Fruit fly (Drosophila melanogaster) whole organism, embryonic: Measurements from ENCODE around the gene CG46310.

ENCODE experiments used
- Bteb2 ChIP-seq: fragments of 200-800 bp; sonication (Bioruptor generic); optimal IDR thresholded peaks from 2 replicates; lab custom pipeline; 2016; ENCODE audit warnings: missing biosample characterization, missing genetic modification characterization
- CG1024 ChIP-seq: fragments of 200-800 bp; sonication (Bioruptor generic); IDR thresholded peaks from 2 replicates; pipeline ENCODE4 v1.3.6; 2022; ENCODE audit warnings: missing biosample characterization, missing genetic modification characterization
- CG11696 ChIP-seq: fragments of 200-800 bp; sonication (Bioruptor generic); IDR thresholded peaks from 2 replicates; pipeline ENCODE4 v1.3.6; 2022; ENCODE audit warnings: missing biosample characterization, missing genetic modification characterization
- CG12769 ChIP-seq: fragments of 200-800 bp; sonication (Bioruptor generic); optimal IDR thresholded peaks from 2 replicates; lab custom pipeline; 2019; ENCODE audit warnings: missing biosample characterization, mild to moderate bottlenecking, missing genetic modification characterization, moderate library complexity
- CG12942 ChIP-seq: fragments of 200-800 bp; sonication (Bioruptor generic); optimal IDR thresholded peaks from 3 replicates; lab custom pipeline; 2016; ENCODE audit warnings: missing biosample characterization, missing genetic modification characterization
- CG13123 ChIP-seq: fragments of 200-800 bp; sonication (Bioruptor generic); optimal IDR thresholded peaks from 2 replicates; lab custom pipeline; 2016; ENCODE audit warnings: missing biosample characterization, missing genetic modification characterization
- CG14860 ChIP-seq: fragments of 200-800 bp; sonication (Bioruptor generic); IDR thresholded peaks from 3 replicates; pipeline ENCODE4 v1.3.6; 2022; ENCODE audit warnings: missing biosample characterization, missing genetic modification characterization; ENCODE audit not compliant: partially characterized antibody
- CG1529 ChIP-seq: fragments of 200-800 bp; sonication (Bioruptor generic); optimal IDR thresholded peaks from 3 replicates; lab custom pipeline; 2018; ENCODE audit warnings: missing biosample characterization, missing genetic modification characterization
- CG15514 ChIP-seq: fragments of 200-800 bp; sonication (Bioruptor generic); optimal IDR thresholded peaks from 3 replicates; lab custom pipeline; 2017; ENCODE audit warnings: missing biosample characterization, missing genetic modification characterization, mild to moderate bottlenecking, moderate library complexity, missing genetic modification reagents
- CG16779 ChIP-seq: fragments of 200-800 bp; sonication (Bioruptor generic); IDR thresholded peaks from 2 replicates; pipeline ENCODE4 v1.3.6; 2022; ENCODE audit warnings: missing biosample characterization, missing genetic modification characterization
- CG17328 ChIP-seq: fragments of 200-800 bp; sonication (Bioruptor generic); IDR thresholded peaks from 2 replicates; pipeline ENCODE4 v1.3.6; 2022; ENCODE audit warnings: missing biosample characterization, missing genetic modification characterization
- CG17359 ChIP-seq: fragments of 200-800 bp; sonication (Bioruptor generic); optimal IDR thresholded peaks from 3 replicates; lab custom pipeline; 2018; ENCODE audit warnings: missing biosample characterization, mild to moderate bottlenecking, missing genetic modification characterization, moderate library complexity
- CG17802 ChIP-seq: fragments of 200-800 bp; sonication (Bioruptor generic); optimal IDR thresholded peaks from 2 replicates; lab custom pipeline; 2018; ENCODE audit warnings: missing biosample characterization, mild to moderate bottlenecking, missing genetic modification characterization, moderate library complexity
- CG18262 ChIP-seq: fragments of 200-800 bp; optimal IDR thresholded peaks from 3 replicates; lab custom pipeline; 2019; ENCODE audit warnings: missing biosample characterization, mild to moderate bottlenecking, missing genetic modification characterization, moderate library complexity
- CG30020 ChIP-seq: fragments of 200-800 bp; optimal IDR thresholded peaks from 2 replicates; lab custom pipeline; 2019; ENCODE audit warnings: missing biosample characterization, mild to moderate bottlenecking, missing genetic modification characterization, moderate library complexity
- CG4404 ChIP-seq: fragments of 200-800 bp; sonication (Bioruptor generic); IDR thresholded peaks from 2 replicates; pipeline ENCODE4 v1.3.6; 2022; ENCODE audit warnings: missing biosample characterization, missing genetic modification characterization
- CG4424 ChIP-seq: fragments of 200-800 bp; sonication (Bioruptor generic); optimal IDR thresholded peaks from 3 replicates; lab custom pipeline; 2016; ENCODE audit warnings: missing biosample characterization, missing genetic modification characterization
- CG5245 ChIP-seq: fragments of 200-800 bp; sonication (Bioruptor generic); optimal IDR thresholded peaks from 3 replicates; lab custom pipeline; 2016; ENCODE audit warnings: missing biosample characterization, missing genetic modification characterization
- CG6791 ChIP-seq: fragments of 200-800 bp; sonication (Bioruptor generic); IDR thresholded peaks from 3 replicates; pipeline ENCODE4 v1.3.6; 2022; ENCODE audit warnings: missing biosample characterization, missing genetic modification characterization; ENCODE audit not compliant: partially characterized antibody
- CG7372 ChIP-seq: fragments of 200-800 bp; sonication (Bioruptor generic); IDR thresholded peaks from 2 replicates; pipeline ENCODE4 v1.3.6; 2022; ENCODE audit warnings: missing biosample characterization, missing genetic modification characterization
- CG7987 ChIP-seq: fragments of 200-800 bp; sonication (Bioruptor generic); optimal IDR thresholded peaks from 2 replicates; lab custom pipeline; 2018; ENCODE audit warnings: missing biosample characterization, mild to moderate bottlenecking, missing genetic modification characterization, moderate library complexity
- CG9817 ChIP-seq: fragments of 200-800 bp; sonication (Bioruptor generic); optimal IDR thresholded peaks from 2 replicates; lab custom pipeline; 2018; ENCODE audit warnings: missing biosample characterization, mild to moderate bottlenecking, missing genetic modification characterization, moderate library complexity
- CG9876 ChIP-seq: fragments of 200-800 bp; sonication (Bioruptor generic); optimal IDR thresholded peaks from 2 replicates; lab custom pipeline; 2016; ENCODE audit warnings: missing biosample characterization, missing genetic modification characterization
- Doc3 ChIP-seq: fragments of 200-800 bp; sonication (Bioruptor generic); IDR thresholded peaks from 3 replicates; pipeline ENCODE4 v1.3.6; 2022; ENCODE audit warnings: missing biosample characterization, missing genetic modification characterization; ENCODE audit not compliant: partially characterized antibody
- Dref ChIP-seq: fragments of 200-800 bp; sonication (Bioruptor generic); IDR thresholded peaks from 2 replicates; pipeline ENCODE4 v1.3.6; 2022; ENCODE audit warnings: missing biosample characterization, missing genetic modification characterization
- Drgx ChIP-seq: fragments of 200-800 bp; sonication (Bioruptor generic); IDR thresholded peaks from 2 replicates; pipeline ENCODE4 v1.3.6; 2022; ENCODE audit warnings: missing biosample characterization, missing genetic modification characterization
- HLH4C ChIP-seq: fragments of 200-800 bp; sonication (Bioruptor generic); IDR thresholded peaks from 3 replicates; pipeline ENCODE4 v1.3.6; 2022; ENCODE audit warnings: missing biosample characterization, missing genetic modification characterization; ENCODE audit not compliant: partially characterized antibody
- Jarid2 ChIP-seq: fragments of 200-800 bp; sonication (Bioruptor generic); optimal IDR thresholded peaks from 3 replicates; lab custom pipeline; 2017; ENCODE audit warnings: mild to moderate bottlenecking, missing biosample characterization, missing genetic modification reagents, missing genetic modification characterization
- Mad ChIP-seq: fragments of 200-800 bp; sonication (Bioruptor generic); optimal IDR thresholded peaks from 2 replicates; lab custom pipeline; 2016; ENCODE audit warnings: missing biosample characterization, missing genetic modification characterization
- Pdp1 ChIP-seq, 2 experiments: fragments of 200-800 bp; sonication (Bioruptor generic); optimal IDR thresholded peaks; 3 replicates each; lab custom pipeline; 2016; ENCODE audit warnings: missing biosample characterization in 2 of 2, missing genetic modification characterization in 2 of 2, mild to moderate bottlenecking in 1 of 2, moderate library complexity in 1 of 2
- Sox102F ChIP-seq: fragments of 200-800 bp; sonication (Bioruptor generic); optimal IDR thresholded peaks from 2 replicates; lab custom pipeline; 2018; ENCODE audit warnings: missing biosample characterization, mild to moderate bottlenecking, missing genetic modification characterization, moderate library complexity
- TFAM ChIP-seq: fragments of 200-800 bp; sonication (Bioruptor generic); optimal IDR thresholded peaks from 2 replicates; lab custom pipeline; 2017; ENCODE audit warnings: missing biosample characterization, missing genetic modification characterization, inconsistent platforms
- Vsx1 ChIP-seq: fragments of 200-800 bp; sonication (Bioruptor generic); optimal IDR thresholded peaks from 2 replicates; lab custom pipeline; 2017; ENCODE audit warnings: missing biosample characterization, mild to moderate bottlenecking, missing genetic modification characterization, missing genetic modification reagents
- YL-1 ChIP-seq: fragments of 200-800 bp; sonication (Bioruptor generic); optimal IDR thresholded peaks from 3 replicates; lab custom pipeline; 2017; ENCODE audit warnings: missing biosample characterization, mild to moderate bottlenecking, missing genetic modification characterization
- aop ChIP-seq: fragments of 200-800 bp; sonication (Bioruptor generic); IDR thresholded peaks from 2 replicates; pipeline ENCODE4 v1.3.6; 2022; ENCODE audit warnings: missing biosample characterization, missing genetic modification characterization
- ash1 ChIP-seq: fragments of 200-800 bp; sonication (Bioruptor generic); optimal IDR thresholded peaks from 2 replicates; lab custom pipeline; 2018; ENCODE audit warnings: missing biosample characterization, mild to moderate bottlenecking, missing genetic modification characterization
- chm ChIP-seq: fragments of 200-800 bp; sonication (Bioruptor generic); IDR thresholded peaks from 2 replicates; pipeline ENCODE4 v1.3.6; 2022; ENCODE audit warnings: missing biosample characterization, missing genetic modification characterization
- crp ChIP-seq, 2 experiments: fragments of 200-800 bp; sonication (Bioruptor generic); optimal IDR thresholded peaks; 2 replicates in 1 of 2; 3 replicates in 1 of 2; lab custom pipeline; 2017; ENCODE audit warnings: missing biosample characterization in 2 of 2, missing genetic modification characterization in 2 of 2, mild to moderate bottlenecking in 1 of 2, moderate library complexity in 1 of 2
- dan ChIP-seq: fragments of 200-800 bp; sonication (Bioruptor generic); IDR thresholded peaks from 2 replicates; pipeline ENCODE4 v1.3.6; 2022; ENCODE audit warnings: missing biosample characterization, missing genetic modification characterization
- gfzf ChIP-seq: fragments of 200-800 bp; sonication (Bioruptor generic); optimal IDR thresholded peaks from 2 replicates; lab custom pipeline; 2016; ENCODE audit warnings: missing biosample characterization, mild to moderate bottlenecking, missing genetic modification characterization, moderate library complexity
- gsb ChIP-seq: fragments of 200-800 bp; sonication (Bioruptor generic); IDR thresholded peaks from 2 replicates; pipeline ENCODE4 v1.3.6; 2022; ENCODE audit warnings: missing biosample characterization, missing genetic modification characterization
- kah ChIP-seq: fragments of 200-800 bp; sonication (Bioruptor generic); optimal IDR thresholded peaks from 2 replicates; lab custom pipeline; 2018; ENCODE audit warnings: missing biosample characterization, mild to moderate bottlenecking, missing genetic modification characterization
- luna ChIP-seq: fragments of 200-800 bp; sonication (Bioruptor generic); optimal IDR thresholded peaks from 2 replicates; lab custom pipeline; 2016; ENCODE audit warnings: missing biosample characterization, missing genetic modification characterization
- pzg ChIP-seq: fragments of 200-800 bp; sonication (Bioruptor generic); optimal IDR thresholded peaks from 3 replicates; lab custom pipeline; 2018; ENCODE audit warnings: missing biosample characterization, mild to moderate bottlenecking, missing genetic modification characterization, moderate library complexity
- sc ChIP-seq, 3 experiments: fragments of >200 bp in 2 of 3; fragments of 200-800 bp in 1 of 3; sonication (Bioruptor generic) in 1 of 3; optimal IDR thresholded peaks; 2 replicates in 2 of 3; 3 replicates in 1 of 3; lab custom pipeline; 2017; ENCODE audit warnings: mild to moderate bottlenecking in 1 of 3, missing biosample characterization in 1 of 3, missing genetic modification characterization in 1 of 3, missing genetic modification reagents in 1 of 3
- slbo ChIP-seq: fragments of 200-800 bp; sonication (Bioruptor generic); IDR thresholded peaks from 2 replicates; pipeline ENCODE4 v1.3.6; 2022; ENCODE audit warnings: missing biosample characterization, missing genetic modification characterization
- slp2 ChIP-seq: fragments of 200-800 bp; sonication (Bioruptor generic); optimal IDR thresholded peaks from 2 replicates; lab custom pipeline; 2016; ENCODE audit warnings: missing biosample characterization, missing genetic modification characterization
- so ChIP-seq: fragments of 200-800 bp; sonication (Bioruptor generic); IDR thresholded peaks from 3 replicates; pipeline ENCODE4 v1.3.6; 2022; ENCODE audit warnings: missing biosample characterization, missing genetic modification characterization
- wek ChIP-seq: fragments of 200-800 bp; sonication (Bioruptor generic); optimal IDR thresholded peaks from 3 replicates; lab custom pipeline; 2018; ENCODE audit warnings: missing biosample characterization, mild to moderate bottlenecking, missing genetic modification characterization, moderate library complexity

The CG46310 gene

dm6 chr3R:23228605-23229264 lies 55.1 kb downstream of the CG46310 start (continued):
- peak; percentile 21 for TF ChIP-seq CG9817 (tag; lab: Kevin White, UChicago)
- TF ChIP-seq TFAM = no peak
- no peak for TF ChIP-seq dan (GFP tag; lab: Robert Waterston, UW)
- TF ChIP-seq kah (GFP tag; lab: Kevin White, UChicago) = no peak
- TF ChIP-seq CG9876 (GFP tag; lab: Kevin White, UChicago) = no peak
- TF ChIP-seq CG15514 (GFP tag; lab: Kevin White, UChicago) = peak; percentile 29
- no peak for TF ChIP-seq CG1024 (GFP tag; lab: Robert Waterston, UW)
- TF ChIP-seq CG14860 (GFP tag; lab: Robert Waterston, UW) = no peak
- TF ChIP-seq CG4404 (GFP tag; lab: Robert Waterston, UW) = no peak
- no peak for TF ChIP-seq chm
- TF ChIP-seq CG7987 (GFP tag; lab: Kevin White, UChicago) = no peak
- no peak for TF ChIP-seq gfzf (GFP tag; lab: Kevin White, UChicago)
- no peak for TF ChIP-seq Doc3
- TF ChIP-seq CG17328 (GFP tag; lab: Robert Waterston, UW) = no peak
- no peak for TF ChIP-seq CG18262 (tag; lab: Kevin White, UChicago)
- TF ChIP-seq CG16779 (GFP tag; lab: Robert Waterston, UW) = no peak
- no peak for TF ChIP-seq YL-1 (GFP tag; lab: Kevin White, UChicago)
- TF ChIP-seq Drgx = no peak
- TF ChIP-seq Sox102F (GFP tag; lab: Kevin White, UChicago) = no peak
- TF ChIP-seq sc (optimal IDR thresholded peaks at IDR 0.05; lab: Kevin White, UChicago) = no peak
- no peak for TF ChIP-seq sc (GFP tag; optimal IDR thresholded peaks at IDR 0.05; lab: Kevin White, UChicago)
- peak; percentile 25 for TF ChIP-seq Vsx1 (GFP tag; lab: Kevin White, UChicago)
- TF ChIP-seq Dref (GFP tag; lab: Robert Waterston, UW) = no peak
- no peak for TF ChIP-seq slp2 (GFP tag; lab: Kevin White, UChicago)
- no peak for TF ChIP-seq so (GFP tag; lab: Robert Waterston, UW)
- TF ChIP-seq gsb (GFP tag; lab: Robert Waterston, UW) = no peak
- TF ChIP-seq CG30020 (tag; lab: Kevin White, UChicago) = no peak
- no peak for TF ChIP-seq CG6791
- TF ChIP-seq HLH4C (GFP tag; lab: Robert Waterston, UW) = no peak
- TF ChIP-seq CG13123 (GFP tag; lab: Kevin White, UChicago) = no peak
- TF ChIP-seq Pdp1 (GFP tag; optimal IDR thresholded peaks at IDR 0.05; lab: Kevin White, UChicago) = no peak
- TF ChIP-seq Bteb2 = no peak
- no peak for TF ChIP-seq pzg (GFP tag; lab: Kevin White, UChicago)
- no peak for TF ChIP-seq CG5245 (GFP tag; lab: Kevin White, UChicago)
- TF ChIP-seq luna (GFP tag; lab: Kevin White, UChicago) = no peak
- TF ChIP-seq aop = no peak
- TF ChIP-seq crp (GFP tag; optimal IDR thresholded peaks at IDR 0.05; lab: Kevin White, UChicago) = no peak
- no peak for TF ChIP-seq wek (GFP tag; lab: Kevin White, UChicago)
- no peak for TF ChIP-seq Mad (GFP tag; lab: Kevin White, UChicago)
- no peak for TF ChIP-seq CG17359 (tag; lab: Kevin White, UChicago)
- no peak for TF ChIP-seq CG4424 (GFP tag; lab: Kevin White, UChicago)
- TF ChIP-seq CG7372 (GFP tag; lab: Robert Waterston, UW) = no peak
- TF ChIP-seq CG17802 = no peak
- TF ChIP-seq slbo (GFP tag; lab: Robert Waterston, UW) = peak; percentile 61
- TF ChIP-seq CG11696 (GFP tag; lab: Robert Waterston, UW) = no peak
- TF ChIP-seq CG1529 (GFP tag; lab: Kevin White, UChicago) = no peak
- peak; percentile 17 for TF ChIP-seq Jarid2
- TF ChIP-seq CG12942 (GFP tag; lab: Kevin White, UChicago) = no peak
- no peak for TF ChIP-seq ash1 (GFP tag; lab: Kevin White, UChicago)
- TF ChIP-seq CG12769 = peak; percentile 88
